Worm (Caenorhabditis elegans) whole organism, early embryonic: Measurements from ENCODE around the gene col-187.
"Not testable (repeated sequence)": the region's sequence is repeated elsewhere in the genome, so short reads cannot be mapped to it uniquely, and the experiment has no call there.

Experiments
- B0310.2 ChIP-seq: sonication (generic microtip); optimal IDR thresholded peaks from 2 replicates; lab custom pipeline; 2016; ENCODE audit warnings: mild to moderate bottlenecking, missing genetic modification characterization, missing compliant biosample characterization
- F13C5.2 ChIP-seq: sonication (generic microtip); optimal IDR thresholded peaks from 2 replicates; lab custom pipeline; 2017; ENCODE audit warnings: mild to moderate bottlenecking, missing genetic modification characterization, inconsistent platforms, missing compliant biosample characterization
- aly-1 ChIP-seq: sonication (generic microtip); optimal IDR thresholded peaks from 2 replicates; lab custom pipeline; 2016; ENCODE audit warnings: missing genetic modification characterization, missing compliant biosample characterization
- ama-1 ChIP-seq: fragments of 150-350 bp; optimal IDR thresholded peaks from 2 replicates; lab custom pipeline; 2014
- ceh-13 ChIP-seq: fragments of 200-800 bp; sonication (Bioruptor generic); optimal IDR thresholded peaks from 2 replicates; lab custom pipeline; 2018; ENCODE audit warnings: mild to moderate bottlenecking, missing genetic modification characterization, missing compliant biosample characterization
- ceh-36 ChIP-seq: sonication (generic microtip); optimal IDR thresholded peaks from 2 replicates; lab custom pipeline; 2016; ENCODE audit warnings: missing genetic modification characterization, inconsistent platforms, missing compliant biosample characterization
- ets-7 ChIP-seq: sonication (generic microtip); optimal IDR thresholded peaks from 2 replicates; lab custom pipeline; 2016; ENCODE audit warnings: missing genotype, missing genetic modification characterization, missing compliant biosample characterization
- flt-1 ChIP-seq: fragments of 200-800 bp; sonication (Bioruptor generic); IDR thresholded peaks from 2 replicates; pipeline ENCODE4 v1.3.6; 2022; ENCODE audit warnings: missing genetic modification characterization, missing compliant biosample characterization
- hmbx-1 ChIP-seq: sonication (generic microtip); optimal IDR thresholded peaks from 2 replicates; lab custom pipeline; 2016; ENCODE audit warnings: mild to moderate bottlenecking, missing genetic modification characterization, missing compliant biosample characterization
- hmg-4 ChIP-seq: fragments of 200-800 bp; sonication (Bioruptor generic); optimal IDR thresholded peaks from 2 replicates; lab custom pipeline; 2018; ENCODE audit warnings: mild to moderate bottlenecking, missing genetic modification characterization, missing compliant biosample characterization
- hnd-1 ChIP-seq: sonication (generic microtip); optimal IDR thresholded peaks from 2 replicates; lab custom pipeline; 2016; ENCODE audit warnings: missing genetic modification characterization, missing compliant biosample characterization
- pes-1 ChIP-seq: fragments of 200-800 bp; sonication (Bioruptor generic); IDR thresholded peaks from 2 replicates; pipeline ENCODE4 v1.3.6; 2022; ENCODE audit warnings: missing genetic modification reagents, missing genetic modification characterization, missing compliant biosample characterization
- scrt-1 ChIP-seq: fragments of 200-800 bp; sonication (Bioruptor generic); IDR thresholded peaks from 2 replicates; pipeline ENCODE4 v1.3.6; 2022; ENCODE audit warnings: missing genetic modification characterization, missing compliant biosample characterization
- sea-1 ChIP-seq: fragments of 200-800 bp; sonication (Bioruptor generic); conservative IDR thresholded peaks from 2 replicates; pipeline ENCODE4 v1.3.6; 2022; ENCODE audit warnings: missing genetic modification characterization, missing compliant biosample characterization
- tbx-11 ChIP-seq: fragments of 200-800 bp; sonication (Bioruptor generic); IDR thresholded peaks from 2 replicates; pipeline ENCODE4 v1.3.6; 2022; ENCODE audit warnings: missing genetic modification characterization, missing compliant biosample characterization
- tbx-37 ChIP-seq: fragments of 200-800 bp; sonication (Bioruptor generic); conservative IDR thresholded peaks from 2 replicates; pipeline ENCODE4 v1.3.6; 2022; ENCODE audit warnings: missing genetic modification reagents, missing genetic modification characterization, missing compliant biosample characterization
- tra-4 ChIP-seq: sonication (generic microtip); optimal IDR thresholded peaks from 2 replicates; lab custom pipeline; 2017; ENCODE audit warnings: missing genetic modification characterization, missing compliant biosample characterization

col-187 gene

ce11 chrX:16044325-16044724 lies 28.4 kb upstream of the col-187 start:
- TF ChIP-seq B0310.2 (tag; lab: Kevin White, UChicago) (no peak), aly-1 (no peak), ama-1 (lab: Kevin White, UChicago) (no peak), hnd-1 (tag; lab: Kevin White, UChicago) (no peak), hmbx-1 (tag; lab: Kevin White, UChicago) (no peak)

DNA sequence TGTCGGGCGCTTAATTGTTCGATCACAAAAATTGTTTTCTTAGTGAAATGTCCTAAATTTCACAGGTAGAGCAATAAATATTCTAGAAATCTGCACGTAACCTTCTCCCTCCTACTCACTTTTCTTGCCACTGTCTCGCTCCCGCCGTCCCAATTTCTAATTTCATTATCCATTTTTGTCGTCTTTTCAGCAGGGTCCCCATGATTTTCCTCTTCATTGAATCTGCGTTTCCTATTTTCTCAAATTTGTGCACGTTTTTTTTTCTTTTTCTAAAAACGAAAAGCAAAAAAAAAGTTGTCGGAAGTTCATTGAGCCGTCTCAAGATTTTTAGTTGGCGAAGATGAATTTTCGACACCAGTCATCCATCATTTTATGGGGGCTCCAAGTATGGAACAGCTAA lies 26.3 kb upstream of the col-187 start:
- no peak for TF ChIP-seq tbx-37

DNA sequence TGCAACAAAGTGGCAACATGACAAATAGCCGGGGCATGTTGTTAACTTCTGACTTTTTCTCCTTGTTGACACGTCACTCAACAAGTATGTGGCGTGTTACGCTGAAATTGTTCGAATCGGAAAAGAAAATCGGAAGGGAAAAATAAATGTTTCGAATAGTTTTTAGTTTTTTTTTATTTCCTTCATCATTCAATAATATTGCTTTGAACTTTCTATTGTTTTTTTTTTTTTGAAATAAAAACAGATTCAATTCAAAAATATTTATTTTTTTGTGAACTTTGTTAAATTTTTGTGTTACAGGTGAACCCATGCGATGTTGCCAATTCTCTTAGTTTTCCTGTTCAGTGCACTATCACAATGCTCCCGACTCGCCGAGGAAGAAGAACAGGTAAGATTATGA lies 23.1 kb upstream of the col-187 start, which contains the start of gene cpd-2:
Gene cpd-2, plus strand, starts transcription at position 301 of the 400 bp plus-strand sequence.
- TF ChIP-seq tbx-37 (no peak), hmbx-1 (tag; lab: Kevin White, UChicago) (no peak), hnd-1 (tag; lab: Kevin White, UChicago) (no peak), ets-7 (tag; lab: Kevin White, UChicago) (no peak), pes-1 (GFP tag; lab: Robert Waterston, UW) (no peak), sea-1 (GFP tag; lab: Robert Waterston, UW) (no peak), ceh-13 (GFP tag; lab: Kevin White, UChicago) (no peak), hmg-4 (GFP tag; lab: Kevin White, UChicago) (no peak), flt-1 (GFP tag; lab: Robert Waterston, UW) (no peak), B0310.2 (tag; lab: Kevin White, UChicago) (no peak)

- TF ChIP-seq ama-1 (lab: Kevin White, UChicago) (no peak), pes-1 (GFP tag; lab: Robert Waterston, UW) (no peak), flt-1 (GFP tag; lab: Robert Waterston, UW) (no peak), ets-7 (tag; lab: Kevin White, UChicago) (no peak), hmbx-1 (tag; lab: Kevin White, UChicago) (no peak), hmg-4 (GFP tag; lab: Kevin White, UChicago) (no peak), scrt-1 (GFP tag; lab: Robert Waterston, UW) (no peak), B0310.2 (tag; lab: Kevin White, UChicago) (no peak), F13C5.2 (tag; lab: Kevin White, UChicago) (no peak), tra-4 (no peak), tbx-11 (GFP tag; lab: Robert Waterston, UW) (no peak), tbx-37 (no peak), ceh-36 (tag; lab: Kevin White, UChicago) (no peak), ceh-13 (GFP tag; lab: Kevin White, UChicago) (no peak), hnd-1 (tag; lab: Kevin White, UChicago) (no peak), aly-1 (no peak), sea-1 (GFP tag; lab: Robert Waterston, UW) (no peak)
Measured at ce11 chrX:16055245-16055644, 17.4 kb upstream of the col-187 start, which contains the start of gene T27A8.7. Gene T27A8.7, plus strand, starts transcription at chrX:16055545.

DNA sequence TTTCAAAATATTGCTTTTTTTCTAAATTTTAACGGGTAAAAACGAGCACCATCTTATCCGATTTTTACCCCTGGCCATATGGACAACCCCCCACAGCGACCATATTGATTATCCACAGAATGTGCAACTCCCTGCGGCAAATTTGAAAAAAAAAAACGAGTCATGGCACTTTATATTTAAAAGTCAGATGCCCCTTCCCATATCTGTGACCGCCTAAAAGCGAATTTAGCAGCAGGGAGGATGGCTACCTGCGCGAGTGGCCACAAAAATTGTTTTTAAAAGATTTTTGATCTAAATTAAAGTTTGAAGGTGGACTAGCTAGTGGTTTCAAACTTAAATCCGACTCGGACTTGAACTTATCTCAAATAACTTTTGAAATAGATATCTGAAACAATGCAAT lies 16.3 kb upstream of the col-187 start:
- TF ChIP-seq F13C5.2 (tag; lab: Kevin White, UChicago), result peak; percentile 85
- TF ChIP-seq B0310.2 (tag; lab: Kevin White, UChicago), result no peak
- TF ChIP-seq sea-1 (GFP tag; lab: Robert Waterston, UW), result peak; percentile 53; the same call in 1 of the 2 replicates
- no peak for TF ChIP-seq flt-1 (GFP tag; lab: Robert Waterston, UW)
- TF ChIP-seq pes-1 (GFP tag; lab: Robert Waterston, UW), result peak; percentile 47; the same call in 1 of the 2 replicates
- 0 out of 2 replicates have a peak, but pooled peaks have one; percentile 14 for TF ChIP-seq tbx-11 (GFP tag; lab: Robert Waterston, UW)
- TF ChIP-seq ets-7 (tag; lab: Kevin White, UChicago), result no peak
- TF ChIP-seq hmg-4 (GFP tag; lab: Kevin White, UChicago), result peak; percentile 50
- no peak for TF ChIP-seq ama-1 (lab: Kevin White, UChicago)

ce11 chrX:16058845-16059244 lies 13.8 kb upstream of the col-187 start, which contains the start of gene T27A8.2:
Gene T27A8.2, minus strand, starts transcription at chrX:16058945.
- TF ChIP-seq tbx-11 (GFP tag; lab: Robert Waterston, UW), result no peak
- TF ChIP-seq ceh-13 (GFP tag; lab: Kevin White, UChicago), result no peak
- no peak for TF ChIP-seq hmbx-1 (tag; lab: Kevin White, UChicago)
- TF ChIP-seq F13C5.2 (tag; lab: Kevin White, UChicago), result no peak
- TF ChIP-seq B0310.2 (tag; lab: Kevin White, UChicago), result no peak
- TF ChIP-seq ceh-36 (tag; lab: Kevin White, UChicago), result no peak

- TF ChIP-seq hnd-1 (tag; lab: Kevin White, UChicago); flt-1 (GFP tag; lab: Robert Waterston, UW); sea-1 (GFP tag; lab: Robert Waterston, UW): not testable (repeated sequence)
Measured at ce11 chrX:16062385-16062784, 10.3 kb upstream of the col-187 start, which contains the start of gene T27A8.3. Gene T27A8.3, plus strand, starts transcription at chrX:16062685.

DNA sequence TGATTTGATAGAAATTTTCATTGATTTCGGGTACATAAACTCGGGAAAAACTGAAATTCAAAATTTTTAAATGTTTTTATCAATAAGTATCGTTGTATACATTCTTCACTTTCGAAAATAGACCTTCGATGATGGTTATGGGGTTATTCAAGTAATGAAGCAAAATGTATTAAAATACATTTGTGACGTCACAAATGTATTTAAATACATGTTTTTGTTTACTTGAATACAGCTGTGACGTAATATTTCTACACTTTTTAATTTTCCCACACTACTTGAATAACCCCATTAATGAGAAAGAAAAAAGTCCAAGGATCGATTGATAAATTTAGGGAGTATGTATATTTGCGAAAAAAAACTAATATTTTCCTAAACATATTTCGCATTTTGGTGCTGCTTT lies 4.7 kb upstream of the col-187 start:
- TF ChIP-seq hnd-1 (tag; lab: Kevin White, UChicago) (no peak), sea-1 (GFP tag; lab: Robert Waterston, UW) (no peak), tbx-37 (no peak), B0310.2 (tag; lab: Kevin White, UChicago) (no peak), ceh-13 (GFP tag; lab: Kevin White, UChicago) (no peak), tbx-11 (GFP tag; lab: Robert Waterston, UW) (no peak), tra-4 (no peak), flt-1 (GFP tag; lab: Robert Waterston, UW) (no peak), ets-7 (tag; lab: Kevin White, UChicago) (no peak), hmbx-1 (tag; lab: Kevin White, UChicago) (no peak), F13C5.2 (tag; lab: Kevin White, UChicago) (no peak), pes-1 (GFP tag; lab: Robert Waterston, UW) (no peak), ama-1 (lab: Kevin White, UChicago) (no peak), scrt-1 (GFP tag; lab: Robert Waterston, UW) (no peak), hmg-4 (GFP tag; lab: Kevin White, UChicago) (no peak), ceh-36 (tag; lab: Kevin White, UChicago) (no peak), aly-1 (no peak)
